Worm (Caenorhabditis elegans) whole organism, L4 larva: ENCODE measurements around the gene F41H8.2.

ENCODE experiments used
- F37D6.2 ChIP-seq: sonication (generic microtip); optimal IDR thresholded peaks from 2 replicates; lab custom pipeline; 2016; ENCODE audit warnings: mild to moderate bottlenecking, missing genetic modification characterization, missing compliant biosample characterization
- T20F7.1 ChIP-seq: fragments of 200-800 bp; sonication (Bioruptor generic); optimal IDR thresholded peaks from 2 replicates; lab custom pipeline; 2018; ENCODE audit warnings: mild to moderate bottlenecking, missing genetic modification characterization, missing compliant biosample characterization
- Y105C5A.15 ChIP-seq: fragments of 200-800 bp; sonication (Bioruptor generic); IDR thresholded peaks from 2 replicates; pipeline ENCODE4 v1.3.6; 2022; ENCODE audit warnings: missing genetic modification characterization, missing compliant biosample characterization
- Y5F2A.4 ChIP-seq: fragments of 200-800 bp; sonication (Bioruptor generic); optimal IDR thresholded peaks from 2 replicates; lab custom pipeline; 2018; ENCODE audit warnings: mild to moderate bottlenecking, missing genetic modification characterization, missing compliant biosample characterization
- ZK546.5 ChIP-seq, 2 experiments: sonication (generic microtip); optimal IDR thresholded peaks; 2 replicates each; lab custom pipeline; 2017; ENCODE audit warnings: missing biosample characterization in 2 of 2, missing genetic modification characterization in 2 of 2
- aha-1 ChIP-seq: fragments of 150-350 bp; peaks from one replicate; lab custom pipeline; 2014; ENCODE audit warnings: missing biosample characterization, missing genetic modification characterization
- aly-2 ChIP-seq: sonication (generic microtip); optimal IDR thresholded peaks from 2 replicates; lab custom pipeline; 2018; ENCODE audit warnings: missing biosample characterization, missing genetic modification characterization
- arid-1 ChIP-seq: fragments of 200-800 bp; sonication (Bioruptor generic); conservative IDR thresholded peaks from 2 replicates; pipeline ENCODE4 v1.3.6; 2022; ENCODE audit warnings: missing genetic modification reagents, missing genetic modification characterization, missing compliant biosample characterization
- attf-4 ChIP-seq: sonication (generic microtip); optimal IDR thresholded peaks from 3 replicates; lab custom pipeline; 2017; ENCODE audit warnings: missing biosample characterization, missing genetic modification characterization
- ceh-20 ChIP-seq: fragments of 200-800 bp; sonication (Bioruptor generic); IDR thresholded peaks from 2 replicates; pipeline ENCODE4 v1.3.6; 2022; ENCODE audit warnings: missing genetic modification reagents, missing genetic modification characterization, missing compliant biosample characterization
- ceh-44 ChIP-seq: fragments of 200-800 bp; sonication (Bioruptor generic); IDR thresholded peaks from 2 replicates; pipeline ENCODE4 v1.3.6; 2022; ENCODE audit warnings: missing genetic modification reagents, missing genetic modification characterization, missing compliant biosample characterization
- ceh-62 ChIP-seq: sonication (generic microtip); optimal IDR thresholded peaks from 2 replicates; lab custom pipeline; 2017; ENCODE audit warnings: missing biosample characterization, missing genetic modification characterization
- ces-1 ChIP-seq: fragments of 150-350 bp; sonication (generic microtip); optimal IDR thresholded peaks from 4 replicates; lab custom pipeline; 2014; ENCODE audit warnings: missing biosample characterization, missing genetic modification reagents, missing genetic modification characterization
- daf-16 ChIP-seq, 3 experiments: sonication (generic microtip); optimal IDR thresholded peaks; 2 replicates each; lab custom pipeline; 2016 to 2017; ENCODE audit warnings: missing genetic modification characterization in 3 of 3, missing genetic modification reagents in 3 of 3, mild to moderate bottlenecking in 2 of 3, missing compliant biosample characterization in 2 of 3, missing biosample characterization in 1 of 3, moderate library complexity in 1 of 3
- dpl-1 ChIP-seq: fragments of 150-350 bp; optimal IDR thresholded peaks from 2 replicates; lab custom pipeline; 2014; ENCODE audit warnings: missing biosample characterization, missing genetic modification reagents, missing genetic modification characterization
- duxl-1 ChIP-seq: sonication (generic microtip); optimal IDR thresholded peaks from 2 replicates; lab custom pipeline; 2016; ENCODE audit warnings: mild to moderate bottlenecking, missing genetic modification characterization, moderate library complexity, missing compliant biosample characterization; ENCODE audit not compliant: poor library complexity
- dve-1 ChIP-seq: sonication (generic microtip); optimal IDR thresholded peaks from 2 replicates; lab custom pipeline; 2017; ENCODE audit warnings: antibody characterized with exemption, mild to moderate bottlenecking, missing genetic modification characterization, missing compliant biosample characterization; ENCODE audit not compliant: insufficient read depth
- egl-27 ChIP-seq: sonication (generic microtip); optimal IDR thresholded peaks from 3 replicates; lab custom pipeline; 2017; ENCODE audit warnings: missing biosample characterization, missing genetic modification reagents, missing genetic modification characterization
- hmg-1.1 ChIP-seq: fragments of 200-800 bp; sonication (Bioruptor generic); IDR thresholded peaks from 2 replicates; pipeline ENCODE4 v1.3.6; 2022; ENCODE audit warnings: missing genetic modification reagents, missing genetic modification characterization, missing compliant biosample characterization
- lin-13 ChIP-seq: fragments of 150-350 bp; optimal IDR thresholded peaks from 2 replicates; lab custom pipeline; 2014; ENCODE audit warnings: missing biosample characterization, missing genetic modification reagents, missing genetic modification characterization
- lin-38 ChIP-seq: fragments of 200-800 bp; sonication (Bioruptor generic); IDR thresholded peaks from 2 replicates; pipeline ENCODE4 v1.3.6; 2022; ENCODE audit warnings: missing genetic modification reagents, missing genetic modification characterization, missing compliant biosample characterization
- lin-39 ChIP-seq: fragments of 150-350 bp; optimal IDR thresholded peaks from 2 replicates; lab custom pipeline; 2014; ENCODE audit warnings: missing biosample characterization, missing genetic modification reagents, missing genetic modification characterization
- madf-5 ChIP-seq, 2 experiments: fragments of 200-800 bp; sonication (Bioruptor generic); IDR thresholded peaks; 2 replicates each; pipeline ENCODE4 v1.3.6; 2022; ENCODE audit warnings: missing compliant biosample characterization in 2 of 2, missing genetic modification characterization in 2 of 2
- madf-9 ChIP-seq: fragments of 200-800 bp; sonication (Bioruptor generic); conservative IDR thresholded peaks from 2 replicates; pipeline ENCODE4 v1.3.6; 2022; ENCODE audit warnings: missing genetic modification reagents, missing genetic modification characterization, missing compliant biosample characterization
- mes-2 ChIP-seq: sonication (generic microtip); optimal IDR thresholded peaks from 2 replicates; lab custom pipeline; 2016; ENCODE audit warnings: missing genotype, mild to moderate bottlenecking, missing genetic modification characterization, missing compliant biosample characterization; ENCODE audit not compliant: poor library complexity, severe bottlenecking
- mxl-2 ChIP-seq: fragments of 200-800 bp; sonication (Bioruptor generic); conservative IDR thresholded peaks from 2 replicates; pipeline ENCODE4 v1.3.6; 2022; ENCODE audit warnings: missing genetic modification reagents, missing genetic modification characterization, missing compliant biosample characterization
- mxl-3 ChIP-seq: fragments of 200-800 bp; sonication (Bioruptor generic); optimal IDR thresholded peaks from 2 replicates; lab custom pipeline; 2018; ENCODE audit warnings: mild to moderate bottlenecking, missing genetic modification characterization, missing compliant biosample characterization
- nhr-11 ChIP-seq: fragments of 150-350 bp; optimal IDR thresholded peaks from 2 replicates; lab custom pipeline; 2014; ENCODE audit warnings: missing biosample characterization, missing genetic modification characterization
- nhr-28 ChIP-seq: fragments of 150-350 bp; optimal IDR thresholded peaks from 2 replicates; lab custom pipeline; 2014; ENCODE audit warnings: missing biosample characterization, missing genetic modification characterization
- nhr-42 ChIP-seq: fragments of 200-800 bp; sonication (Bioruptor generic); IDR thresholded peaks from 2 replicates; pipeline ENCODE4 v1.3.6; 2022; ENCODE audit warnings: missing genetic modification characterization, missing compliant biosample characterization
- nhr-77 ChIP-seq: fragments of 150-350 bp; optimal IDR thresholded peaks from 2 replicates; lab custom pipeline; 2014; ENCODE audit warnings: missing biosample characterization, missing genetic modification characterization
- rbr-2 ChIP-seq: sonication (generic microtip); optimal IDR thresholded peaks from 2 replicates; lab custom pipeline; 2016; ENCODE audit warnings: missing genotype, missing genetic modification characterization, missing compliant biosample characterization
- skn-1 ChIP-seq: fragments of 150-350 bp; optimal IDR thresholded peaks from 2 replicates; lab custom pipeline; 2014; ENCODE audit warnings: missing biosample characterization, missing genetic modification characterization
- tra-1 ChIP-seq: fragments of 200-800 bp; sonication (Bioruptor generic); IDR thresholded peaks from 2 replicates; pipeline ENCODE4 v1.3.6; 2022; ENCODE audit warnings: missing genetic modification reagents, missing genetic modification characterization, missing compliant biosample characterization
- unc-130 ChIP-seq: sonication (generic microtip); optimal IDR thresholded peaks from 2 replicates; lab custom pipeline; 2016; ENCODE audit warnings: missing genetic modification reagents, missing genetic modification characterization, missing compliant biosample characterization
- vab-7 ChIP-seq: fragments of 200-800 bp; sonication (Bioruptor generic); IDR thresholded peaks from 2 replicates; pipeline ENCODE4 v1.3.6; 2022; ENCODE audit warnings: missing genetic modification reagents, missing genetic modification characterization, missing compliant biosample characterization
- zag-1 ChIP-seq: fragments of 150-350 bp; optimal IDR thresholded peaks from 2 replicates; lab custom pipeline; 2014; ENCODE audit warnings: missing biosample characterization, missing genetic modification characterization

The F41H8.2 gene

ce11 chrV:826097-826496 is at the start of gene F41H8.2:
Gene F41H8.2, plus strand, starts transcription at chrV:826397.
- TF ChIP-seq skn-1 (tag; lab: Kevin White, UChicago), result no peak
- no peak for TF ChIP-seq nhr-42 (GFP tag; lab: Robert Waterston, UW)
- TF ChIP-seq lin-39 (tag; lab: Kevin White, UChicago), result no peak
- no peak for TF ChIP-seq daf-16 (GFP tag; optimal IDR thresholded peaks at IDR 0.05; lab: Kevin White, UChicago)
- no peak for TF ChIP-seq daf-16 (tag; optimal IDR thresholded peaks at IDR 0.05; lab: Kevin White, UChicago)
- TF ChIP-seq madf-9 (GFP tag; lab: Robert Waterston, UW), result no peak
- TF ChIP-seq egl-27 (tag; lab: Kevin White, UChicago), result no peak
- no peak for TF ChIP-seq unc-130 (GFP tag; lab: Kevin White, UChicago)
- no peak for TF ChIP-seq duxl-1 (tag; lab: Kevin White, UChicago)
- TF ChIP-seq zag-1 (tag; lab: Kevin White, UChicago), result no peak
- TF ChIP-seq mxl-2 (GFP tag; lab: Robert Waterston, UW), result no peak
- TF ChIP-seq tra-1 (GFP tag; lab: Robert Waterston, UW), result no peak
- TF ChIP-seq nhr-28, result no peak
- TF ChIP-seq arid-1 (GFP tag; lab: Robert Waterston, UW), result no peak

ce11 chrV:777285-777684 is 48.9 kb upstream of the F41H8.2 start, which contains the start of gene R09E12.9:
Gene R09E12.9, plus strand, starts transcription at chrV:777600.
- TF ChIP-seq dpl-1 (GFP tag; lab: Kevin White, UChicago), result peak; percentile 3
- TF ChIP-seq nhr-28, result peak; percentile 100
- peak; percentile 100 for TF ChIP-seq nhr-77 (tag; lab: Kevin White, UChicago)
- no peak for TF ChIP-seq rbr-2 (tag; lab: Kevin White, UChicago)
- peak; percentile 95 for TF ChIP-seq nhr-42 (GFP tag; lab: Robert Waterston, UW)
- TF ChIP-seq duxl-1 (tag; lab: Kevin White, UChicago), result peak; percentile 20
- TF ChIP-seq dve-1 (tag; lab: Kevin White, UChicago), result no peak

- TF ChIP-seq lin-13 (GFP tag; lab: Kevin White, UChicago), result no peak
- TF ChIP-seq aly-2 (tag; lab: Kevin White, UChicago), result no peak
- no peak for TF ChIP-seq F37D6.2 (tag; lab: Kevin White, UChicago)
- no peak for TF ChIP-seq madf-5 (GFP tag; IDR thresholded peaks at IDR 0.05; lab: Robert Waterston, UW)
- no peak for TF ChIP-seq ceh-44
- no peak for TF ChIP-seq ZK546.5 (tag; optimal IDR thresholded peaks at IDR 0.05; lab: Kevin White, UChicago)
- TF ChIP-seq Y5F2A.4 (GFP tag; lab: Kevin White, UChicago), result no peak
- TF ChIP-seq hmg-1.1 (GFP tag; lab: Robert Waterston, UW), result no peak
- TF ChIP-seq mxl-3 (GFP tag; lab: Kevin White, UChicago), result no peak
- TF ChIP-seq Y105C5A.15 (GFP tag; lab: Robert Waterston, UW), result no peak
- no peak for TF ChIP-seq ces-1 (GFP tag; lab: Kevin White, UChicago)
- no peak for TF ChIP-seq aha-1 (tag; lab: Kevin White, UChicago)
- no peak for TF ChIP-seq egl-27 (tag; lab: Kevin White, UChicago)
- TF ChIP-seq ceh-62 (tag; lab: Kevin White, UChicago), result no peak
These were observed 47.9 kb upstream of the F41H8.2 start, which contains the start of gene srbc-59 for ce11 chrV:778339-778738. Gene srbc-59, plus strand, starts transcription at chrV:778639.

ce11 chrV:779999-780398 is 46.2 kb upstream of the F41H8.2 start, which contains the start of gene srbc-60:
Gene srbc-60, plus strand, starts transcription at chrV:780299.
- TF ChIP-seq T20F7.1 (GFP tag; lab: Kevin White, UChicago) (no peak), ceh-20 (GFP tag; lab: Robert Waterston, UW) (no peak)

- TF ChIP-seq lin-38 (GFP tag; lab: Robert Waterston, UW) (no peak), attf-4 (tag; lab: Kevin White, UChicago) (no peak), mes-2 (tag; lab: Kevin White, UChicago) (no peak), ceh-20 (GFP tag; lab: Robert Waterston, UW) (no peak), vab-7 (GFP tag; lab: Robert Waterston, UW) (no peak), nhr-11 (tag; lab: Kevin White, UChicago) (no peak)
These were observed 43.8 kb upstream of the F41H8.2 start, which contains the start of gene srab-16 for ce11 chrV:782432-782831. Gene srab-16, plus strand, starts transcription at chrV:782732.
